Fruit fly (Drosophila melanogaster) whole organism, prepupa: ENCODE results near the gene piwi.

Experiments used
- CG10669 ChIP-seq: fragments of 200-800 bp; sonication (Bioruptor generic); optimal IDR thresholded peaks from 3 replicates; lab custom pipeline; 2018; ENCODE audit warnings: missing biosample characterization, mild to moderate bottlenecking, missing genetic modification characterization, moderate library complexity
- CG11294 ChIP-seq: fragments of 200-800 bp; sonication (Bioruptor generic); IDR thresholded peaks from 2 replicates; pipeline ENCODE4 v1.3.6; 2022; ENCODE audit warnings: missing biosample characterization, missing genetic modification characterization
- CG11762 ChIP-seq: fragments of 200-800 bp; sonication (Bioruptor generic); optimal IDR thresholded peaks from 3 replicates; lab custom pipeline; 2016; ENCODE audit warnings: missing biosample characterization, missing genetic modification characterization; ENCODE audit not compliant: insufficient read depth
- CG11902 ChIP-seq: fragments of 200-800 bp; sonication (Bioruptor generic); optimal IDR thresholded peaks from 3 replicates; lab custom pipeline; 2016; ENCODE audit warnings: missing biosample characterization, missing genetic modification characterization
- CG15336 ChIP-seq: fragments of 200-800 bp; sonication (Bioruptor generic); IDR thresholded peaks from 2 replicates; pipeline ENCODE4 v1.3.6; 2022; ENCODE audit warnings: missing biosample characterization, missing genetic modification characterization
- CG3032 ChIP-seq: fragments of 200-800 bp; optimal IDR thresholded peaks from 2 replicates; lab custom pipeline; 2019; ENCODE audit warnings: missing biosample characterization, mild to moderate bottlenecking, missing genetic modification characterization, moderate library complexity
- CG31627 ChIP-seq: fragments of 200-800 bp; sonication (Bioruptor generic); optimal IDR thresholded peaks from 3 replicates; lab custom pipeline; 2016; ENCODE audit warnings: missing biosample characterization, missing genetic modification characterization
- CG34406 ChIP-seq: fragments of 200-800 bp; sonication (Bioruptor generic); optimal IDR thresholded peaks from 3 replicates; lab custom pipeline; 2016; ENCODE audit warnings: missing biosample characterization, missing genetic modification characterization
- CG4318 ChIP-seq: fragments of 200-800 bp; sonication (Bioruptor generic); optimal IDR thresholded peaks from 3 replicates; lab custom pipeline; 2017; ENCODE audit warnings: missing biosample characterization, mild to moderate bottlenecking, missing genetic modification characterization
- CG6854 ChIP-seq: fragments of 200-800 bp; sonication (Bioruptor generic); optimal IDR thresholded peaks from 2 replicates; lab custom pipeline; 2017; ENCODE audit warnings: missing biosample characterization, mild to moderate bottlenecking, missing genetic modification characterization
- CG7368 ChIP-seq: fragments of 200-800 bp; sonication (Bioruptor generic); optimal IDR thresholded peaks from 3 replicates; lab custom pipeline; 2016; ENCODE audit warnings: missing biosample characterization, missing genetic modification characterization
- CG8119 ChIP-seq: fragments of 200-800 bp; sonication (Bioruptor generic); IDR thresholded peaks from 3 replicates; pipeline ENCODE4 v1.3.6; 2022; ENCODE audit warnings: missing biosample characterization, missing genetic modification characterization
- CG8632 ChIP-seq: fragments of 200-800 bp; sonication (Bioruptor generic); optimal IDR thresholded peaks from 3 replicates; lab custom pipeline; 2016; ENCODE audit warnings: missing biosample characterization, missing genetic modification characterization
- CG9139 ChIP-seq: fragments of 200-800 bp; sonication (Bioruptor generic); optimal IDR thresholded peaks from 3 replicates; lab custom pipeline; 2017; ENCODE audit warnings: missing biosample characterization, mild to moderate bottlenecking, missing genetic modification characterization
- Eip75B ChIP-seq: fragments of 200-800 bp; sonication (Bioruptor generic); optimal IDR thresholded peaks from 3 replicates; lab custom pipeline; 2016; ENCODE audit warnings: missing biosample characterization, missing genetic modification characterization
- Eip78C ChIP-seq: fragments of 200-800 bp; sonication (Bioruptor generic); peaks from one replicate; lab custom pipeline; 2016; ENCODE audit warnings: missing biosample characterization, missing genetic modification characterization
- Ets96B ChIP-seq: fragments of 200-800 bp; optimal IDR thresholded peaks from 2 replicates; lab custom pipeline; 2019; ENCODE audit warnings: missing biosample characterization, mild to moderate bottlenecking, missing genetic modification characterization, moderate library complexity
- Hr4 ChIP-seq: fragments of 200-800 bp; sonication (Bioruptor generic); optimal IDR thresholded peaks from 3 replicates; lab custom pipeline; 2016; ENCODE audit warnings: missing biosample characterization, missing genetic modification characterization
- Smox ChIP-seq: fragments of 200-800 bp; sonication (Bioruptor generic); optimal IDR thresholded peaks from 3 replicates; lab custom pipeline; 2016; ENCODE audit warnings: missing biosample characterization, missing genetic modification characterization
- Sox15 ChIP-seq: fragments of 200-800 bp; sonication (Bioruptor generic); optimal IDR thresholded peaks from 3 replicates; lab custom pipeline; 2016; ENCODE audit warnings: missing biosample characterization, missing genetic modification characterization
- dac ChIP-seq: fragments of 200-800 bp; sonication (Bioruptor generic); optimal IDR thresholded peaks from 2 replicates; lab custom pipeline; 2017; ENCODE audit warnings: missing biosample characterization, mild to moderate bottlenecking, missing genetic modification characterization
- dsx ChIP-seq: fragments of 200-800 bp; optimal IDR thresholded peaks from 3 replicates; lab custom pipeline; 2019; ENCODE audit warnings: missing biosample characterization, mild to moderate bottlenecking, missing genetic modification characterization, moderate library complexity; ENCODE audit not compliant: poor library complexity, severe bottlenecking
- esn ChIP-seq: fragments of 200-800 bp; sonication (Bioruptor generic); optimal IDR thresholded peaks from 2 replicates; lab custom pipeline; 2016; ENCODE audit warnings: missing biosample characterization, mild to moderate bottlenecking, missing genetic modification characterization, moderate library complexity
- fd59A ChIP-seq: fragments of 200-800 bp; sonication (Bioruptor generic); optimal IDR thresholded peaks from 2 replicates; lab custom pipeline; 2017; ENCODE audit warnings: missing biosample characterization, mild to moderate bottlenecking, missing genetic modification characterization, missing genetic modification reagents
- fd85E ChIP-seq: fragments of 200-800 bp; sonication (Bioruptor generic); optimal IDR thresholded peaks from 3 replicates; lab custom pipeline; 2016; ENCODE audit warnings: missing biosample characterization, missing genetic modification characterization
- net ChIP-seq: fragments of 200-800 bp; sonication (Bioruptor generic); optimal IDR thresholded peaks from 3 replicates; lab custom pipeline; 2016; ENCODE audit warnings: missing biosample characterization, missing genetic modification characterization
- salr ChIP-seq, 2 experiments: fragments of 200-800 bp; sonication (Bioruptor generic); optimal IDR thresholded peaks; 3 replicates each; lab custom pipeline; 2016 to 2018; ENCODE audit warnings: missing biosample characterization in 2 of 2, missing genetic modification characterization in 2 of 2, mild to moderate bottlenecking in 1 of 2
- ss ChIP-seq, 2 experiments: fragments of 200-800 bp; sonication (Bioruptor generic); optimal IDR thresholded peaks; 2 replicates in 1 of 2; 3 replicates in 1 of 2; lab custom pipeline; 2017 to 2018; ENCODE audit warnings: mild to moderate bottlenecking in 2 of 2, missing biosample characterization in 2 of 2, missing genetic modification characterization in 2 of 2, moderate library complexity in 1 of 2
- svp ChIP-seq: fragments of 200-800 bp; sonication (Bioruptor generic); peaks from one replicate; lab custom pipeline; 2016; ENCODE audit warnings: missing biosample characterization, missing genetic modification characterization
- vri ChIP-seq: fragments of 200-800 bp; sonication (Bioruptor generic); optimal IDR thresholded peaks from 3 replicates; lab custom pipeline; 2016; ENCODE audit warnings: missing biosample characterization, mild to moderate bottlenecking, missing genetic modification characterization

piwi gene

DNA sequence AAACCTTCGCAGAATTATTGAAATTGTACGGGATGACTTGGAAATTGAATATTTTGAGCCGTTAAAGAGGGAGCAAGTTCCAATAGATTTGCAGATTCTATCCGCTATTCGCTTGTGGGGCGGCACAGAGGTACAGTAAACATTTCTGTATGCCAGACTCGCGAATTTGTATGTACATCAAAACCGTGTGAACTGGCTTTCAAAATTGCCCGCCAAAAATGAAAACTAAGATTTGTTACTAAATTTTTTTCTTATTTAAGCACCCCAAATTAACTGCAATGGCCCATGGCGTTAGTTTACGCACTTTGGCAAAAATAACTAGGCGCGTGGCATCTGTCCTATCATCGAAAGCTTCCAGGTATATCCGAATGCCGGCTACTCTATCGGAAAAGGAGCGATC lies 806 bp upstream of the piwi start:
- TF ChIP-seq CG11294 (GFP tag; lab: Robert Waterston, UW), result no peak
- TF ChIP-seq fd85E (GFP tag; lab: Kevin White, UChicago), result no peak
- no peak for TF ChIP-seq net (GFP tag; lab: Kevin White, UChicago)
- TF ChIP-seq CG34406 (GFP tag; lab: Kevin White, UChicago), result no peak
- TF ChIP-seq CG8632 (GFP tag; lab: Kevin White, UChicago), result no peak
- no peak for TF ChIP-seq ss (GFP tag; optimal IDR thresholded peaks at IDR 0.05; lab: Kevin White, UChicago)
- TF ChIP-seq Sox15 (GFP tag; lab: Kevin White, UChicago), result no peak
- TF ChIP-seq fd59A (GFP tag; lab: Kevin White, UChicago), result no peak
- no peak for TF ChIP-seq CG31627
- no peak for TF ChIP-seq CG9139
- no peak for TF ChIP-seq CG10669
- no peak for TF ChIP-seq CG4318 (GFP tag; lab: Kevin White, UChicago)
- TF ChIP-seq, all 60 proteins: peak for 0

DNA sequence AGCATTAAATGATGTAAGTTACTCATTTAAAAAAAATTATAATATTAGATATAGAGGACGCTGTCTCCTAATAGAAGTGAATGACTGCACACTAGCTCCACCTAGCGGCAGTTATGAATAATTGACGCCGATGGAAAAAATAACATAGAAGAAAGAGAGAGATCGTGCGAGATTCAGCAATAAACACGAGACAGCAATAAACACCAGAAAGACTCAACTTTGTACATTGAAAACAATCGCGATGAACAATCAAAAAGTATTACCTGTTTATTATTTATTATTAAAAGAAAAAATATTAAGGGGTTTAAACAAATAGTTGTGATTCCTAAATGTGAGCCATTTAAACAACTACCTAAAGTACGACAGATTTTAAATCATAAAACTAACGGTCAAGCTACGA lies 1.1 kb downstream of the piwi start:
- TF ChIP-seq CG11902 (GFP tag; lab: Kevin White, UChicago) (no peak), dac (peak; percentile 2), Smox (GFP tag; lab: Kevin White, UChicago) (no peak), CG11762 (peak; percentile 29), CG3032 (tag; lab: Kevin White, UChicago) (peak; percentile 5), Hr4 (GFP tag; lab: Kevin White, UChicago) (peak; percentile 64), CG11294 (GFP tag; lab: Robert Waterston, UW) (no peak), CG15336 (GFP tag; lab: Robert Waterston, UW) (peak; percentile 22; the same call in 1 of the 2 replicates), salr (GFP tag; optimal IDR thresholded peaks at IDR 0.05; lab: Kevin White, UChicago) (no peak), Eip78C (GFP tag; lab: Kevin White, UChicago) (peak; percentile 84), CG31627 (no peak), CG8119 (GFP tag; lab: Robert Waterston, UW) (no peak), Eip75B (peak; percentile 13), Ets96B (tag; lab: Kevin White, UChicago) (peak; percentile 13)

DNA sequence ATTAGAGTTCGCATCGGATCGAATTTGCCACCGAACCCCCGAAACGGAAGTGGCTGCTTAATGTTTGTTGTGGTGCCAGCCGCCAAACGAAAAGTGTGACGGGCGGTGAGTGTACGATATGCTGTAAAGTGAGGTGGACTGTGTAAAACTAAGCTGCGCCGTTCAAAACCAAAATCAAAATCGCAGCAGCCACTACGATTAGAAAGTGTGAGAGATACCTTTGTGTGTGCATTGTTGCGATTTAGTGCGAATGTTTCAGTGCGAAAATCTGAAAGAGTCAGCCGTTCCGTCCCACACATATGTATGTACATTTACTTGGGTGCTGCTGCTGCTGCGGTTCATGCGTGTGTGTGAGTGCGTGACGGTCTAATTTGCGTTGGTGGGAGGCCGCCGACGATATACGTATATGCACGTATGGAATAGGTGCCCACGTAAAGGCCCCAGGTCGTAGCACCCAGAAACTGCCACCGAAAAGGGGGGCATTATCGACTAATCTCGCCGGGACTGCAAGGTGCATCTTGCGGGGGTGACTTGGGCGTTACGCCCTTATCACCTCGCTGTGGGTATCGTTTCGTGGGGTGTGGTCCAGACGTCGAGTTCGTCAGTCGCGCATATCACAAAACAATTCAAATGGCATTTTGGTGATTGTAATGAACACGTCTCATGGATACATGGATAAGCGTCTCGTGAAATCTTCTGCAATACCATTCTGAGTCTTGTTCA lies 10.2 kb downstream of the piwi start:
- TF ChIP-seq CG6854 (GFP tag; lab: Kevin White, UChicago) (peak; percentile 55), dsx (no peak), Eip78C (GFP tag; lab: Kevin White, UChicago) (peak; percentile 34), svp (GFP tag; lab: Kevin White, UChicago) (no peak), esn (GFP tag; lab: Kevin White, UChicago) (peak; percentile 16)

DNA sequence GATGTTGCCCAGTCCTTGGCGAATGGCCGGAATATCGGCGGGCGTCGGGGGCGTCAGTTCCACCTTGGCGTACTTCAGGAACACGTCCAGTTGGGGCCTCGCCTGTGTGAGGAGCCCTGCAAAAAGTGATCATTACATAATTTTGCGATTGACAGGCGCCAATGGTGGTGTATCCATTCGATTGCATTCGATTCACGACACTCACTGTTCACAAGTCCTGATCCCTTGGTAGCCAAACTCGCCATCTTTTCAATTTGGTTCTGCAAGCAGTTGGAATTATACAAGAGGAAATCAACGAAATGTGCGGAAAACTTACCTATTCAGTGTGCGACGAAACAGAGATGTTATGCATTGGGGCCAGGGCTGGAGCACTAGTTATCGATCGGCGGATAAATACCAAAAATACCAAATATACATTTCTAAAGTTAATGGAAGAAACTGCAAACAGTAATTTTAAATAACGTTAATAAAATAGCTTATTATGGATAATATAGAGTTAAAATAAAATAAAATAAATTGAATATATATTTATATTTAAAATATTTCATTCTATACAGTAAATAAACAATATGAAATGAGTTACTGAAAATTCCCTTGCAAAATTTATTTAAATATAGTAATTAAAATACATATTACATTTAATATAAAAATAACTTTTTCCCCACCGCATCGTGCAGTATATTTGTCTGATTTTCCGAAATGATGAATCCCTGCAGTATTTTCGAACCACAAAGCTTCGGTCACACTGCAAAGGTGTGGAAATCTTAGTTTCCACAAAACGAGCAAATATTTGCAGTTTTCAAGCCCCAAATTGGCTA lies 11.0 kb downstream of the piwi start, which contains the start of the genes ATPsynG and SCAR:
Gene ATPsynG, minus strand, starts transcription at position 354 of the 818 bp plus-strand sequence.
Gene SCAR, plus strand, starts transcription at position 727 of the 818 bp plus-strand sequence.
- no peak for TF ChIP-seq Ets96B (tag; lab: Kevin White, UChicago)
- peak; percentile 78 for TF ChIP-seq vri (GFP tag; lab: Kevin White, UChicago)
- no peak for TF ChIP-seq CG7368 (GFP tag; lab: Kevin White, UChicago)
- peak; percentile 34 for TF ChIP-seq Eip78C (GFP tag; lab: Kevin White, UChicago)

DNA sequence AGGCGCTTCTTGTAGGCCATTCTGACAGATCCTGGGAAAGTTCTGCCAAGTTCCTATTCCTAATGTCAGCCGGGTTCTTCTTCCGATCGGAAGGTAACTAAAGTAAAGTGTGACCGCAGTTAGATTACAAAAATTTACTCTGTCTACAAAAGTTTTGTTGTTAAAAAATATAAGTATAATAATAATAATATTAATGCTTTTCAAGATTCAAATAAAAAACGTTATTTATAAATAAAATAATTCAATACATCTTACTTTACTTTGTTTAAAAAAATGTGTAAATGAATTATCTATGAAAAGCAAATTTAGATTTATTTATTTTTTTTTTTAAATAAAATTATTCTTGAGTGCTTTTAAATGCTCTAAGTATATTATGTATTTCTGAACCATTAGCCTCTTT lies 12.0 kb downstream of the piwi start, which contains the start of gene abo:
Gene abo, minus strand, starts transcription at position 101 of the 400 bp plus-strand sequence.
- TF ChIP-seq CG8632 (GFP tag; lab: Kevin White, UChicago), result no peak
- no peak for TF ChIP-seq CG4318 (GFP tag; lab: Kevin White, UChicago)
- no peak for TF ChIP-seq Eip75B
- no peak for TF ChIP-seq net (GFP tag; lab: Kevin White, UChicago)
- no peak for TF ChIP-seq salr (GFP tag; optimal IDR thresholded peaks at IDR 0.05; lab: Kevin White, UChicago)
- TF ChIP-seq CG11902 (GFP tag; lab: Kevin White, UChicago), result no peak
- TF ChIP-seq, all 60 proteins: peak for 0
